Worm (Caenorhabditis elegans) whole organism, L3 larva: ENCODE data around the gene K05D4.9.

Experiments used
- ceh-82 ChIP-seq: fragments of 150-350 bp; optimal IDR thresholded peaks from 2 replicates; lab custom pipeline; 2014; ENCODE audit warnings: missing biosample characterization, missing genetic modification characterization
- daf-12 ChIP-seq: fragments of 150-350 bp; optimal IDR thresholded peaks from 2 replicates; lab custom pipeline; 2014; ENCODE audit warnings: missing biosample characterization, missing genetic modification reagents, missing genetic modification characterization
- lsy-12 ChIP-seq: sonication (generic microtip); optimal IDR thresholded peaks from 2 replicates; lab custom pipeline; 2016; ENCODE audit warnings: mild to moderate bottlenecking, missing genetic modification characterization, missing compliant biosample characterization
- mdl-1 ChIP-seq: fragments of 150-350 bp; optimal IDR thresholded peaks from 2 replicates; lab custom pipeline; 2014; ENCODE audit warnings: missing biosample characterization, missing genetic modification characterization
- nfya-1 ChIP-seq: sonication (generic microtip); optimal IDR thresholded peaks from 2 replicates; lab custom pipeline; 2017; ENCODE audit warnings: missing genetic modification characterization, mild to moderate bottlenecking, missing compliant biosample characterization, antibody characterized with exemption, moderate library complexity; ENCODE audit not compliant: insufficient read depth
- nhr-12 ChIP-seq: fragments of 150-350 bp; optimal IDR thresholded peaks from 2 replicates; lab custom pipeline; 2014; ENCODE audit warnings: missing biosample characterization, missing genetic modification characterization
- snpc-4 ChIP-seq: fragments of 150-350 bp; optimal IDR thresholded peaks from 2 replicates; lab custom pipeline; 2014; ENCODE audit warnings: missing biosample characterization, missing genetic modification characterization
- unc-62 ChIP-seq: fragments of 150-350 bp; sonication (generic microtip); optimal IDR thresholded peaks from 4 replicates; lab custom pipeline; 2014; ENCODE audit warnings: missing biosample characterization, missing genetic modification reagents, missing genetic modification characterization
- zag-1 ChIP-seq: fragments of 150-350 bp; optimal IDR thresholded peaks from 2 replicates; lab custom pipeline; 2014; ENCODE audit warnings: missing biosample characterization, missing genetic modification characterization

ce11 chrV:16163719-16164118 is 7.9 kb downstream of the K05D4.9 start, which contains the start of gene F10A3.12:
- TF ChIP-seq unc-62 (GFP tag; lab: Kevin White, UChicago) (no peak), zag-1 (no peak), snpc-4 (no peak), mdl-1 (no peak), lsy-12 (tag; lab: Kevin White, UChicago) (no peak), daf-12 (tag; lab: Kevin White, UChicago) (no peak), nfya-1 (tag; lab: Kevin White, UChicago) (no peak), ceh-82 (tag; lab: Kevin White, UChicago) (no peak), nhr-12 (tag; lab: Kevin White, UChicago) (no peak)
